Fruit fly (Drosophila melanogaster) whole organism, embryonic: ENCODE data around the gene IFT54.

Experiments
- Abd-B ChIP-seq: fragments of 200-800 bp; sonication (Bioruptor generic); optimal IDR thresholded peaks from 2 replicates; lab custom pipeline; 2018; ENCODE audit warnings: missing biosample characterization, mild to moderate bottlenecking, missing genetic modification characterization, moderate library complexity
- Ada2b ChIP-seq: fragments of 200-800 bp; sonication (Bioruptor generic); IDR thresholded peaks from 2 replicates; pipeline ENCODE4 v1.3.6; 2022; ENCODE audit warnings: missing biosample characterization, missing genetic modification characterization
- Adf1 ChIP-seq: fragments of 200-800 bp; sonication (Bioruptor generic); IDR thresholded peaks from 2 replicates; pipeline ENCODE4 v1.3.6; 2022; ENCODE audit warnings: missing biosample characterization, missing genetic modification characterization
- BtbVII ChIP-seq: fragments of 200-800 bp; sonication (Bioruptor generic); optimal IDR thresholded peaks from 3 replicates; lab custom pipeline; 2017; ENCODE audit warnings: missing biosample characterization, mild to moderate bottlenecking, missing genetic modification characterization
- CG10366 ChIP-seq: fragments of 200-800 bp; sonication (Bioruptor generic); IDR thresholded peaks from 2 replicates; pipeline ENCODE4 v1.3.6; 2022; ENCODE audit warnings: missing biosample characterization, missing genetic modification characterization
- CG11093 ChIP-seq: fragments of 200-800 bp; sonication (Bioruptor generic); IDR thresholded peaks from 3 replicates; pipeline ENCODE4 v1.3.6; 2022; ENCODE audit warnings: missing biosample characterization, missing genetic modification characterization
- CG12219 ChIP-seq: fragments of 200-800 bp; sonication (Bioruptor generic); optimal IDR thresholded peaks from 3 replicates; lab custom pipeline; 2018; ENCODE audit warnings: missing biosample characterization, mild to moderate bottlenecking, missing genetic modification characterization
- CG13296 ChIP-seq: fragments of 200-800 bp; sonication (Bioruptor generic); optimal IDR thresholded peaks from 3 replicates; lab custom pipeline; 2018; ENCODE audit warnings: missing biosample characterization, mild to moderate bottlenecking, missing genetic modification characterization
- CG13894 ChIP-seq: fragments of 200-800 bp; sonication (Bioruptor generic); optimal IDR thresholded peaks from 3 replicates; lab custom pipeline; 2018; ENCODE audit warnings: missing biosample characterization, mild to moderate bottlenecking, missing genetic modification characterization, moderate library complexity
- CG1603 ChIP-seq: fragments of 200-800 bp; sonication (Bioruptor generic); optimal IDR thresholded peaks from 2 replicates; lab custom pipeline; 2019; ENCODE audit warnings: missing biosample characterization, mild to moderate bottlenecking, missing genetic modification characterization, moderate library complexity
- CG1792 ChIP-seq: fragments of 200-800 bp; sonication (Bioruptor generic); optimal IDR thresholded peaks from 2 replicates; lab custom pipeline; 2016; ENCODE audit warnings: missing biosample characterization, missing genetic modification characterization
- CG18262 ChIP-seq: fragments of 200-800 bp; optimal IDR thresholded peaks from 3 replicates; lab custom pipeline; 2019; ENCODE audit warnings: missing biosample characterization, mild to moderate bottlenecking, missing genetic modification characterization, moderate library complexity
- CG2116 ChIP-seq: fragments of 200-800 bp; sonication (Bioruptor generic); optimal IDR thresholded peaks from 3 replicates; lab custom pipeline; 2018; ENCODE audit warnings: missing biosample characterization, mild to moderate bottlenecking, missing genetic modification characterization
- CG2120 ChIP-seq: fragments of 200-800 bp; sonication (Bioruptor generic); optimal IDR thresholded peaks from 3 replicates; lab custom pipeline; 2016; ENCODE audit warnings: missing biosample characterization, missing genetic modification characterization
- CG3281 ChIP-seq: fragments of 200-800 bp; sonication (Bioruptor generic); optimal IDR thresholded peaks from 3 replicates; lab custom pipeline; 2017; ENCODE audit warnings: missing biosample characterization, mild to moderate bottlenecking, missing genetic modification characterization
- CG3726 ChIP-seq: fragments of 200-800 bp; sonication (Bioruptor generic); IDR thresholded peaks from 3 replicates; pipeline ENCODE4, ENCODE4 v1.3.6; 2022; ENCODE audit warnings: missing biosample characterization, missing genetic modification characterization
- CG42726 ChIP-seq: fragments of 200-800 bp; sonication (Bioruptor generic); IDR thresholded peaks from 2 replicates; pipeline ENCODE4 v1.3.6; 2022; ENCODE audit warnings: missing biosample characterization, missing genetic modification characterization; ENCODE audit not compliant: partially characterized antibody
- CG4820 ChIP-seq: fragments of 200-800 bp; sonication (Bioruptor generic); optimal IDR thresholded peaks from 3 replicates; lab custom pipeline; 2016; ENCODE audit warnings: missing biosample characterization, missing genetic modification characterization
- CG6175 ChIP-seq: fragments of 200-800 bp; sonication (Bioruptor generic); IDR thresholded peaks from 3 replicates; pipeline ENCODE4 v1.3.6; 2022; ENCODE audit warnings: missing biosample characterization, missing genetic modification characterization
- CG6791 ChIP-seq: fragments of 200-800 bp; sonication (Bioruptor generic); IDR thresholded peaks from 3 replicates; pipeline ENCODE4 v1.3.6; 2022; ENCODE audit warnings: missing biosample characterization, missing genetic modification characterization; ENCODE audit not compliant: partially characterized antibody
- CG7556 ChIP-seq: fragments of 200-800 bp; sonication (Bioruptor generic); optimal IDR thresholded peaks from 2 replicates; lab custom pipeline; 2017; ENCODE audit warnings: missing biosample characterization, mild to moderate bottlenecking, missing genetic modification characterization
- CG8478 ChIP-seq: fragments of >200 bp; optimal IDR thresholded peaks from 2 replicates; lab custom pipeline; 2018
- CG9437 ChIP-seq: fragments of 200-800 bp; sonication (Bioruptor generic); optimal IDR thresholded peaks from 2 replicates; lab custom pipeline; 2018; ENCODE audit warnings: missing biosample characterization, mild to moderate bottlenecking, missing genetic modification characterization
- CHES-1-like ChIP-seq: fragments of 200-800 bp; sonication (Bioruptor generic); optimal IDR thresholded peaks from 2 replicates; lab custom pipeline; 2016; ENCODE audit warnings: missing biosample characterization, missing genetic modification characterization
- D19A ChIP-seq: fragments of 200-800 bp; optimal IDR thresholded peaks from 3 replicates; lab custom pipeline; 2019; ENCODE audit warnings: missing biosample characterization, mild to moderate bottlenecking, missing genetic modification characterization, moderate library complexity
- Dad ChIP-seq: fragments of 200-800 bp; sonication (Bioruptor generic); optimal IDR thresholded peaks from 3 replicates; lab custom pipeline; 2016; ENCODE audit warnings: missing biosample characterization, missing genetic modification characterization
- Doc2 ChIP-seq: fragments of 200-800 bp; sonication (Bioruptor generic); IDR thresholded peaks from 2 replicates; pipeline ENCODE4 v1.3.6; 2022; ENCODE audit warnings: missing biosample characterization, missing genetic modification characterization
- Gsc ChIP-seq: fragments of 200-800 bp; sonication (Bioruptor generic); IDR thresholded peaks from 2 replicates; pipeline ENCODE4 v1.3.6; 2022; ENCODE audit warnings: missing biosample characterization, missing genetic modification characterization
- Hr78 ChIP-seq, 2 experiments: fragments of 200-800 bp in 1 of 2; fragments of >200 bp in 1 of 2; sonication (Bioruptor generic) in 1 of 2; optimal IDR thresholded peaks; 2 replicates each; lab custom pipeline; 2017 to 2019; ENCODE audit warnings: missing biosample characterization in 2 of 2, missing genetic modification characterization in 2 of 2, mild to moderate bottlenecking in 1 of 2, moderate library complexity in 1 of 2
- NC2α ChIP-seq: fragments of 200-800 bp; sonication (Bioruptor generic); optimal IDR thresholded peaks from 2 replicates; lab custom pipeline; 2016; ENCODE audit warnings: missing biosample characterization, missing genetic modification characterization
- Ptx1 ChIP-seq: fragments of 200-800 bp; sonication (Bioruptor generic); IDR thresholded peaks from 2 replicates; pipeline ENCODE4 v1.3.6; 2022; ENCODE audit warnings: missing biosample characterization, missing genetic modification characterization
- Side ChIP-seq: fragments of 200-800 bp; sonication (Bioruptor generic); optimal IDR thresholded peaks from 2 replicates; lab custom pipeline; 2016; ENCODE audit warnings: missing biosample characterization, missing genetic modification characterization
- Taf1 ChIP-seq: fragments of 200-800 bp; sonication (Bioruptor generic); IDR thresholded peaks from 2 replicates; pipeline ENCODE4 v1.3.6; 2022; ENCODE audit warnings: missing biosample characterization, missing genetic modification characterization
- YL-1 ChIP-seq: fragments of 200-800 bp; sonication (Bioruptor generic); optimal IDR thresholded peaks from 3 replicates; lab custom pipeline; 2017; ENCODE audit warnings: missing biosample characterization, mild to moderate bottlenecking, missing genetic modification characterization
- bbx ChIP-seq: fragments of 200-800 bp; sonication (Bioruptor generic); IDR thresholded peaks from 2 replicates; pipeline ENCODE4 v1.3.6; 2022; ENCODE audit warnings: missing biosample characterization, missing genetic modification characterization; ENCODE audit not compliant: partially characterized antibody
- bsh ChIP-seq, 2 experiments: fragments of 200-800 bp; sonication (Bioruptor generic); optimal IDR thresholded peaks; 2 replicates each; lab custom pipeline; 2017 to 2018; ENCODE audit warnings: mild to moderate bottlenecking in 2 of 2, missing biosample characterization in 2 of 2, missing genetic modification characterization in 2 of 2, moderate library complexity in 1 of 2
- cg ChIP-seq: fragments of 200-800 bp; sonication (Bioruptor generic); optimal IDR thresholded peaks from 3 replicates; lab custom pipeline; 2019; ENCODE audit warnings: missing biosample characterization, mild to moderate bottlenecking, missing genetic modification characterization, moderate library complexity
- chn ChIP-seq: fragments of 200-800 bp; sonication (Bioruptor generic); optimal IDR thresholded peaks from 2 replicates; lab custom pipeline; 2016; ENCODE audit warnings: missing biosample characterization, missing genetic modification characterization
- disco-r ChIP-seq: fragments of 200-800 bp; sonication (Bioruptor generic); optimal IDR thresholded peaks from 2 replicates; lab custom pipeline; 2016; ENCODE audit warnings: missing biosample characterization, missing genetic modification characterization
- dmrt99B ChIP-seq: fragments of 200-800 bp; sonication (Bioruptor generic); optimal IDR thresholded peaks from 2 replicates; lab custom pipeline; 2018; ENCODE audit warnings: missing biosample characterization, mild to moderate bottlenecking, missing genetic modification characterization, moderate library complexity
- her ChIP-seq: fragments of 200-800 bp; sonication (Bioruptor generic); optimal IDR thresholded peaks from 2 replicates; lab custom pipeline; 2016; ENCODE audit warnings: missing biosample characterization, missing genetic modification characterization
- jumu ChIP-seq: fragments of 200-800 bp; sonication (Bioruptor generic); optimal IDR thresholded peaks from 3 replicates; lab custom pipeline; 2016; ENCODE audit warnings: missing biosample characterization, missing genetic modification characterization
- nerfin-2 ChIP-seq: fragments of 200-800 bp; sonication (Bioruptor generic); IDR thresholded peaks from 2 replicates; pipeline ENCODE4 v1.3.6; 2022; ENCODE audit warnings: missing biosample characterization, missing genetic modification characterization; ENCODE audit not compliant: partially characterized antibody
- nmo ChIP-seq: fragments of 200-800 bp; sonication (Bioruptor generic); optimal IDR thresholded peaks from 2 replicates; lab custom pipeline; 2018; ENCODE audit warnings: missing biosample characterization, mild to moderate bottlenecking, missing genetic modification characterization, moderate library complexity
- otp ChIP-seq: fragments of 200-800 bp; sonication (Bioruptor generic); IDR thresholded peaks from 3 replicates; pipeline ENCODE4, ENCODE4 v1.3.6; 2022; ENCODE audit warnings: missing biosample characterization, missing genetic modification characterization
- peb ChIP-seq: fragments of 200-800 bp; sonication (Bioruptor generic); IDR thresholded peaks from 2 replicates; pipeline ENCODE4 v1.3.6; 2022; ENCODE audit warnings: missing biosample characterization, missing genetic modification characterization
- psq ChIP-seq: fragments of 200-800 bp; sonication (Bioruptor generic); optimal IDR thresholded peaks from 2 replicates; lab custom pipeline; 2017; ENCODE audit warnings: missing biosample characterization, missing genetic modification characterization
- ranshi ChIP-seq: fragments of 200-800 bp; sonication (Bioruptor generic); IDR thresholded peaks from 2 replicates; pipeline ENCODE4 v1.3.6; 2022; ENCODE audit warnings: missing biosample characterization, missing genetic modification characterization
- ro ChIP-seq: fragments of 200-800 bp; sonication (Bioruptor generic); IDR thresholded peaks from 2 replicates; pipeline ENCODE4 v1.3.6; 2022; ENCODE audit warnings: missing biosample characterization, missing genetic modification characterization
- run ChIP-seq: fragments of 200-800 bp; sonication (Bioruptor generic); optimal IDR thresholded peaks from 3 replicates; lab custom pipeline; 2018; ENCODE audit warnings: missing biosample characterization, mild to moderate bottlenecking, missing genetic modification characterization
- sisA ChIP-seq: fragments of 200-800 bp; sonication (Bioruptor generic); IDR thresholded peaks from 2 replicates; pipeline ENCODE4 v1.3.6; 2022; ENCODE audit warnings: missing biosample characterization, missing genetic modification characterization
- wor ChIP-seq: fragments of 200-800 bp; sonication (Bioruptor generic); IDR thresholded peaks from 2 replicates; pipeline ENCODE4 v1.3.6; 2022; ENCODE audit warnings: missing biosample characterization, missing genetic modification characterization

Gene IFT54

DNA sequence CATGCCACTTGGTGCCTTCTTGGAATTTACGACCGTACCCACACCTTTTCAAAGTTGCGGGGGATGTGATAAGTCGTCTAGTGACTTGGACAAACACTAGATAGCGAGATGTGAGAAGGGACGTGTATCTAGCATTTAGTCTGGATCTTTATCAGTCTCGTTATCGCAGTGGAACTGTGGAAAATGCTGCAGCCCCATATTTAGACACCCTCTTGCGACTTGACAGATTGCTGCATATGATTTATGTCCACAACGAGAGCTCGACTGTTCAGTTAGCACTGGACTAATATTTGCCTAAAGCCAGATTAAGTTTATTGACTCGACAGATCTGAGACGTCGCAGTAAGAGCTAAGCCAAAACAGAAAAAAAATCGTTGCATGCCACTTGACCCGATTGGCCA, 2.3 kb upstream of the IFT54 start (continued):
- no peak for TF ChIP-seq CG6175
- TF ChIP-seq chn (GFP tag; lab: Kevin White, UChicago) = no peak
- peak in 1 of 2 experiments; percentile 49 for TF ChIP-seq Hr78 (GFP tag; optimal IDR thresholded peaks at IDR 0.05; lab: Kevin White, UChicago)
- TF ChIP-seq CG1792 (GFP tag; lab: Kevin White, UChicago) = no peak
- no peak for TF ChIP-seq NC2α (GFP tag; lab: Kevin White, UChicago)
- TF ChIP-seq otp (GFP tag; lab: Robert Waterston, UW) = peak; percentile 42; the same call in 1 of the 3 replicates
- no peak for TF ChIP-seq CHES-1-like (GFP tag; lab: Kevin White, UChicago)
- no peak for TF ChIP-seq Gsc
- no peak for TF ChIP-seq wor (GFP tag; lab: Robert Waterston, UW)
- TF ChIP-seq CG6791 = no peak
- TF ChIP-seq CG13296 (GFP tag; lab: Kevin White, UChicago) = peak; percentile 62
- TF ChIP-seq CG9437 (GFP tag; lab: Kevin White, UChicago) = no peak
- no peak for TF ChIP-seq psq
- no peak for TF ChIP-seq Ada2b (GFP tag; lab: Robert Waterston, UW)
- TF ChIP-seq BtbVII (GFP tag; lab: Kevin White, UChicago) = no peak
- no peak for TF ChIP-seq Doc2
- TF ChIP-seq CG42726 (GFP tag; lab: Robert Waterston, UW) = no peak
- no peak for TF ChIP-seq CG7556 (GFP tag; lab: Kevin White, UChicago)
- TF ChIP-seq CG1603 = no peak
- no peak for TF ChIP-seq Abd-B
- TF ChIP-seq CG3726 (GFP tag; lab: Robert Waterston, UW) = no peak
- TF ChIP-seq CG3281 (GFP tag; lab: Kevin White, UChicago) = peak; percentile 13
- TF ChIP-seq CG2116 = peak; percentile 3
- no peak for TF ChIP-seq bbx (GFP tag; lab: Robert Waterston, UW)
- TF ChIP-seq disco-r (GFP tag; lab: Kevin White, UChicago) = no peak
- TF ChIP-seq peb (GFP tag; lab: Robert Waterston, UW) = no peak
- no peak for TF ChIP-seq jumu
- TF ChIP-seq nmo (GFP tag; lab: Kevin White, UChicago) = no peak
- TF ChIP-seq Dad (GFP tag; lab: Kevin White, UChicago) = no peak
- no peak for TF ChIP-seq Adf1 (GFP tag; lab: Robert Waterston, UW)
- no peak for TF ChIP-seq CG10366 (GFP tag; lab: Robert Waterston, UW)
- TF ChIP-seq CG13894 (tag; lab: Kevin White, UChicago) = no peak
- no peak for TF ChIP-seq CG2120 (GFP tag; lab: Kevin White, UChicago)
- TF ChIP-seq YL-1 (GFP tag; lab: Kevin White, UChicago) = no peak
- no peak for TF ChIP-seq CG8478 (lab: Kevin White, UChicago)
- TF ChIP-seq CG4820 (GFP tag; lab: Kevin White, UChicago) = no peak
- TF ChIP-seq ro = no peak
- TF ChIP-seq Ptx1 (GFP tag; lab: Robert Waterston, UW) = no peak
- TF ChIP-seq her (GFP tag; lab: Kevin White, UChicago) = no peak
- no peak for TF ChIP-seq cg (GFP tag; lab: Kevin White, UChicago)
- peak; percentile 40 for TF ChIP-seq CG18262 (tag; lab: Kevin White, UChicago)
- TF ChIP-seq Side = no peak
- peak in 1 of 2 experiments; percentile 43 for TF ChIP-seq bsh (GFP tag; optimal IDR thresholded peaks at IDR 0.05; lab: Kevin White, UChicago)
- TF ChIP-seq ranshi = peak; percentile 7; the same call in 1 of the 2 replicates
- TF ChIP-seq CG12219 (GFP tag; lab: Kevin White, UChicago) = peak; percentile 37
- no peak for TF ChIP-seq nerfin-2 (GFP tag; lab: Robert Waterston, UW)
- no peak for TF ChIP-seq Taf1 (GFP tag; lab: Robert Waterston, UW)
- TF ChIP-seq CG11093 (GFP tag; lab: Robert Waterston, UW) = no peak
- TF ChIP-seq D19A = peak; percentile 16
- no peak for TF ChIP-seq dmrt99B (tag; lab: Kevin White, UChicago)
- no peak for TF ChIP-seq sisA
- TF ChIP-seq run (tag; lab: Kevin White, UChicago) = no peak
